Worm (Caenorhabditis elegans) whole organism, late embryonic: Measurements from ENCODE around the gene spig-9.

Source experiments
- C38D4.7 ChIP-seq: fragments of 200-800 bp; sonication (Bioruptor generic); optimal IDR thresholded peaks from 2 replicates; lab custom pipeline; 2018; ENCODE audit warnings: mild to moderate bottlenecking, missing genetic modification characterization, moderate library complexity, missing compliant biosample characterization
- hlh-13 ChIP-seq: fragments of 200-800 bp; sonication (Bioruptor generic); optimal IDR thresholded peaks from 2 replicates; lab custom pipeline; 2018; ENCODE audit warnings: mild to moderate bottlenecking, missing genetic modification characterization, missing compliant biosample characterization
- madf-2 ChIP-seq: sonication (generic microtip); optimal IDR thresholded peaks from 2 replicates; lab custom pipeline; 2017; ENCODE audit warnings: missing genetic modification characterization, missing compliant biosample characterization
- pha-4 ChIP-seq: fragments of 150-350 bp; optimal IDR thresholded peaks from 2 replicates; lab custom pipeline; 2018; ENCODE audit warnings: missing biosample characterization, missing genetic modification reagents, missing genetic modification characterization
- rnt-1 ChIP-seq: sonication (generic microtip); optimal IDR thresholded peaks from 2 replicates; lab custom pipeline; 2016; ENCODE audit warnings: missing genetic modification characterization, missing compliant biosample characterization

DNA sequence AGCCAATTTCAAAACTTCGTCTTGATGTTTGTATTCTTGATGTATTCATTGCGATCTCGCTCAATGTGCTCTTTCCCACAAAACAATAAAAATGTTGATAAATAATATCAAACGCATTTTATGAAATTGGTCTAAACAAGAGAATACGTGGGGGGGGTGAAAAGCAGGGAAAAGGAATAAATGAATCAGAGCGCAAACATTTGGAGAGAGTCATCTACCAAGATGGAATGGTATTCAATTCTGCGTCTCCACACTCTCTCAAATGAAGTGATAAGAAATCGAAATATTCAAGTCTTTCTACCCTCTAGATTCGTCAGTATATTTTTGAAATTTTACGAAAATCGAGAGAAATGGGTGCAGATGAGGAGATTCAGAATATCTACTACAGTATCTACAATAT, 31.0 kb downstream of the spig-9 start, which contains the start of gene C50B8.5:
- TF ChIP-seq madf-2 (tag; lab: Kevin White, UChicago) (no peak), pha-4 (tag; lab: Kevin White, UChicago) (no peak), hlh-13 (no peak), rnt-1 (tag; lab: Kevin White, UChicago) (no peak), C38D4.7 (GFP tag; lab: Kevin White, UChicago) (no peak)
